Fruit fly (Drosophila melanogaster) whole organism, prepupa: ENCODE data around the gene CG13795.

ENCODE experiments used
- CG10669 ChIP-seq: fragments of 200-800 bp; sonication (Bioruptor generic); optimal IDR thresholded peaks from 3 replicates; lab custom pipeline; 2018; ENCODE audit warnings: missing biosample characterization, mild to moderate bottlenecking, missing genetic modification characterization, moderate library complexity
- CG11762 ChIP-seq: fragments of 200-800 bp; sonication (Bioruptor generic); optimal IDR thresholded peaks from 3 replicates; lab custom pipeline; 2016; ENCODE audit warnings: missing biosample characterization, missing genetic modification characterization; ENCODE audit not compliant: insufficient read depth
- CG1621 ChIP-seq: fragments of 200-800 bp; sonication (Bioruptor generic); optimal IDR thresholded peaks from 3 replicates; lab custom pipeline; 2018; ENCODE audit warnings: missing biosample characterization, mild to moderate bottlenecking, missing genetic modification characterization
- CG34406 ChIP-seq: fragments of 200-800 bp; sonication (Bioruptor generic); optimal IDR thresholded peaks from 3 replicates; lab custom pipeline; 2016; ENCODE audit warnings: missing biosample characterization, missing genetic modification characterization
- Eip93F ChIP-seq: fragments of 200-800 bp; sonication (Bioruptor generic); optimal IDR thresholded peaks from 2 replicates; lab custom pipeline; 2016; ENCODE audit warnings: missing biosample characterization, mild to moderate bottlenecking, missing genetic modification characterization
- Ets96B ChIP-seq: fragments of 200-800 bp; optimal IDR thresholded peaks from 2 replicates; lab custom pipeline; 2019; ENCODE audit warnings: missing biosample characterization, mild to moderate bottlenecking, missing genetic modification characterization, moderate library complexity
- Met ChIP-seq: fragments of 200-800 bp; sonication (Bioruptor generic); optimal IDR thresholded peaks from 3 replicates; lab custom pipeline; 2016; ENCODE audit warnings: missing biosample characterization, missing genetic modification characterization
- OdsH ChIP-seq: fragments of 200-800 bp; sonication (Bioruptor generic); optimal IDR thresholded peaks from 3 replicates; lab custom pipeline; 2016; ENCODE audit warnings: missing biosample characterization, missing genetic modification characterization
- Smox ChIP-seq: fragments of 200-800 bp; sonication (Bioruptor generic); optimal IDR thresholded peaks from 3 replicates; lab custom pipeline; 2016; ENCODE audit warnings: missing biosample characterization, missing genetic modification characterization
- eg ChIP-seq: fragments of 200-800 bp; sonication (Bioruptor generic); IDR thresholded peaks from 3 replicates; pipeline ENCODE4 v1.3.6; 2022; ENCODE audit warnings: missing biosample characterization, missing genetic modification characterization
- topi ChIP-seq: fragments of 200-800 bp; sonication (Bioruptor generic); optimal IDR thresholded peaks from 3 replicates; lab custom pipeline; 2016; ENCODE audit warnings: missing biosample characterization, missing genetic modification characterization

DNA sequence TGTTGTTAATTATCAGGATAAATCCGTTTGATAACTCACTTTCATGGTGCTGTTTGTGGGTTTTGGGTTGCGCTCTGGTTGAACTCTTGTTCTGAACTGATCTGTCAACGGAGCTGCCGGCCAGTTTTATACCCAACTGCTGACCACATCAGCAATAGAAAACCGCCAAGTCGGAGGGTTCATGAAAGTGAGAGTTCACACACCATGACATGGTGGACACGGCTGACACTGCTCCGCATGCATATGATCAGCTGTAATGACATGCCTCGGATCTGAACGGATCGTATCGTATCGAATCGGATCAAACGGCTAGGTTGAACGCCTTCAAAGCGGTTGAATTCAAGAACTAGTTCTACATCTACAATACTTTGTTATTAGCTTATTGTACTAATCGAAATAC lies 15.3 kb upstream of the CG13795 start, which contains the start of gene Acp1:
- TF ChIP-seq Eip93F (GFP tag; lab: Kevin White, UChicago) (no peak), CG10669 (GFP tag; lab: Kevin White, UChicago) (no peak), Ets96B (tag; lab: Kevin White, UChicago) (no peak), CG34406 (GFP tag; lab: Kevin White, UChicago) (no peak), OdsH (GFP tag; lab: Kevin White, UChicago) (no peak), Smox (no peak), topi (no peak), CG11762 (GFP tag; lab: Kevin White, UChicago) (no peak), Met (GFP tag; lab: Kevin White, UChicago) (no peak), eg (GFP tag; lab: Robert Waterston, UW) (no peak), CG1621 (no peak)
